Fruit fly (Drosophila melanogaster): ENCODE measurements around the gene brk.

Gene brk

dm6 chrX:7285995-7286985 is 21.4 kb upstream of the brk start, which contains the start of gene CG2059 (continued):
- peak; percentile 31 for TF ChIP-seq Usf (GFP tag; optimal IDR thresholded peaks at IDR 0.05)
- peak; percentile 51 for TF ChIP-seq CHES-1-like (GFP tag; optimal IDR thresholded peaks at IDR 0.05)
- TF ChIP-seq trh (GFP tag; optimal IDR thresholded peaks at IDR 0.05): no peak
- TF ChIP-seq unpg (GFP tag; optimal IDR thresholded peaks at IDR 0.05): no peak
- TF ChIP-seq ATbp (GFP tag; optimal IDR thresholded peaks at IDR 0.05): no peak
- TF ChIP-seq CG2202 (tag; optimal IDR thresholded peaks at IDR 0.05): peak; percentile 39
- TF ChIP-seq fd3F (GFP tag; optimal IDR thresholded peaks at IDR 0.05): no peak
- peak; percentile 47 for TF ChIP-seq Ptx1 (GFP tag; IDR thresholded peaks at IDR 0.05)
- TF ChIP-seq Xrp1 (GFP tag; IDR thresholded peaks at IDR 0.05): 0 out of 2 replicates have a peak, but pooled peaks have one; percentile 9
- TF ChIP-seq onecut (GFP tag; IDR thresholded peaks at IDR 0.05): 0 out of 2 replicates have a peak, but pooled peaks have one; percentile 19
- peak; percentile 67 for TF ChIP-seq zfh2 (GFP tag; optimal IDR thresholded peaks at IDR 0.05)
- peak; percentile 31 for TF ChIP-seq CrebB (tag; optimal IDR thresholded peaks at IDR 0.05)
- TF ChIP-seq CG14050 (GFP tag; IDR thresholded peaks at IDR 0.05): no peak
- no peak for TF ChIP-seq CG12071 (GFP tag; optimal IDR thresholded peaks at IDR 0.05)
- TF ChIP-seq Fer3 (tag; optimal IDR thresholded peaks at IDR 0.05): peak; percentile 18
- TF ChIP-seq Drgx (GFP tag; IDR thresholded peaks at IDR 0.05): no peak
- no peak for TF ChIP-seq ac (GFP tag; optimal IDR thresholded peaks at IDR 0.05)
- TF ChIP-seq tgo (GFP tag; IDR thresholded peaks at IDR 0.05): peak; percentile 22; the same call in 2 of the 3 replicates
- no peak for TF ChIP-seq Poxn (GFP tag; IDR thresholded peaks at IDR 0.05)
- TF ChIP-seq fu2 (GFP tag; optimal IDR thresholded peaks at IDR 0.05): no peak
- peak; percentile 47 for TF ChIP-seq CG6272 (GFP tag; IDR thresholded peaks at IDR 0.05)
- peak; percentile 84 for TF ChIP-seq HmgD (GFP tag; optimal IDR thresholded peaks at IDR 0.05)
- TF ChIP-seq en (GFP tag; optimal IDR thresholded peaks at IDR 0.05): no peak
- TF ChIP-seq CG4360 (GFP tag; IDR thresholded peaks at IDR 0.05): peak; percentile 19
- TF ChIP-seq CG6854 (GFP tag; optimal IDR thresholded peaks at IDR 0.05): no peak
- peak; percentile 47 for TF ChIP-seq CG4617 (GFP tag; optimal IDR thresholded peaks at IDR 0.05; ENCODE audit: borderline replicate concordance)
- TF ChIP-seq CG5953 (GFP tag; IDR thresholded peaks at IDR 0.05): no peak
- peak; percentile 63 for TF ChIP-seq p53 (GFP tag; optimal IDR thresholded peaks at IDR 0.05)
- TF ChIP-seq CG12155 (GFP tag; optimal IDR thresholded peaks at IDR 0.05): peak; percentile 57
- no peak for TF ChIP-seq lov (optimal IDR thresholded peaks at IDR 0.05)
- peak; percentile 68; the same call in 1 of the 3 replicates for TF ChIP-seq lov (GFP tag; IDR thresholded peaks at IDR 0.05)
- peak; percentile 23 for TF ChIP-seq zen (tag; optimal IDR thresholded peaks at IDR 0.05)
- peak; percentile 74 for TF ChIP-seq Hmr (GFP tag; optimal IDR thresholded peaks at IDR 0.05)

- TF ChIP-seq HmgD (GFP tag; optimal IDR thresholded peaks at IDR 0.05) (peak; percentile 47), esg (GFP tag; conservative IDR thresholded peaks at IDR 0.05) (no peak), sr (GFP tag; IDR thresholded peaks at IDR 0.05) (no peak), Nf-YB (GFP tag; optimal IDR thresholded peaks at IDR 0.05) (peak; percentile 18), CG17186 (GFP tag; optimal IDR thresholded peaks at IDR 0.05) (peak; percentile 82), CG31224 (GFP tag; IDR thresholded peaks at IDR 0.05) (no peak), Lim3 (GFP tag; IDR thresholded peaks at IDR 0.05) (no peak), zen (tag; optimal IDR thresholded peaks at IDR 0.05) (peak; percentile 37), tll (GFP tag; optimal IDR thresholded peaks at IDR 0.05) (no peak), dmrt11E (tag; optimal IDR thresholded peaks at IDR 0.05) (no peak), nerfin-2 (GFP tag; IDR thresholded peaks at IDR 0.05; ENCODE audit: partially characterized antibody) (peak; percentile 55; the same call in 1 of the 2 replicates), CG10462 (GFP tag; optimal IDR thresholded peaks at IDR 0.05) (no peak), CG7963 (GFP tag; IDR thresholded peaks at IDR 0.05; ENCODE audit: partially characterized antibody) (0 out of 3 replicates have a peak, but pooled peaks have one; percentile 39), CG30403 (GFP tag; optimal IDR thresholded peaks at IDR 0.05) (peak; percentile 6), Antp (GFP tag; optimal IDR thresholded peaks at IDR 0.05) (no peak), H2.0 (GFP tag; IDR thresholded peaks at IDR 0.05) (no peak), pho (GFP tag; optimal IDR thresholded peaks at IDR 0.05) (peak; percentile 10)
Measured at dm6 chrX:7290811-7291515, 16.8 kb upstream of the brk start, which contains the start of gene unc-119. TSS of gene unc-119 (minus strand) at chrX:7291298.
